Worm (Caenorhabditis elegans) whole organism, mixed stage, embryonic: ENCODE measurements around the gene aak-1.

Experiments used
- blmp-1 ChIP-seq: fragments of 150-350 bp; optimal IDR thresholded peaks from 2 replicates; lab custom pipeline; 2014; ENCODE audit warnings: missing biosample characterization, missing genetic modification characterization
- elt-1 ChIP-seq: sonication (generic microtip); optimal IDR thresholded peaks from 2 replicates; lab custom pipeline; 2017; ENCODE audit warnings: missing genetic modification characterization, mild to moderate bottlenecking, missing compliant biosample characterization, antibody characterized with exemption, moderate library complexity, borderline replicate concordance; ENCODE audit not compliant: insufficient read depth
- mep-1 ChIP-seq: fragments of 150-350 bp; optimal IDR thresholded peaks from 2 replicates; lab custom pipeline; 2017; ENCODE audit warnings: missing biosample characterization, missing genetic modification reagents, missing genetic modification characterization, inconsistent platforms
- nhr-12 ChIP-seq: fragments of 150-350 bp; optimal IDR thresholded peaks from 2 replicates; lab custom pipeline; 2014; ENCODE audit warnings: missing biosample characterization, missing genetic modification characterization
- nhr-28 ChIP-seq: fragments of 150-350 bp; optimal IDR thresholded peaks from 2 replicates; lab custom pipeline; 2014; ENCODE audit warnings: missing biosample characterization, missing genetic modification characterization
- pha-4 ChIP-seq: fragments of 150-350 bp; optimal IDR thresholded peaks from 2 replicates; lab custom pipeline; 2018; ENCODE audit warnings: missing biosample characterization, missing genetic modification reagents, missing genetic modification characterization
- sem-2 ChIP-seq: fragments of 200-800 bp; sonication (Bioruptor generic); optimal IDR thresholded peaks from 2 replicates; lab custom pipeline; 2018; ENCODE audit warnings: mild to moderate bottlenecking, missing genetic modification characterization, missing compliant biosample characterization
- snpc-4 ChIP-seq: fragments of 150-350 bp; optimal IDR thresholded peaks from 2 replicates; lab custom pipeline; 2014; ENCODE audit warnings: missing biosample characterization, missing genetic modification characterization
- tbx-8 ChIP-seq: fragments of 200-800 bp; sonication (Bioruptor generic); optimal IDR thresholded peaks from 2 replicates; lab custom pipeline; 2018; ENCODE audit warnings: mild to moderate bottlenecking, missing genetic modification characterization, moderate library complexity, missing compliant biosample characterization
- unc-62 ChIP-seq: fragments of 150-350 bp; optimal IDR thresholded peaks from 2 replicates; lab custom pipeline; 2014; ENCODE audit warnings: missing biosample characterization, missing genetic modification reagents, missing genetic modification characterization
- zip-8 ChIP-seq: fragments of 150-350 bp; optimal IDR thresholded peaks from 2 replicates; lab custom pipeline; 2014; ENCODE audit warnings: missing biosample characterization, missing genetic modification characterization
- ztf-11 ChIP-seq: fragments of 150-350 bp; optimal IDR thresholded peaks from 2 replicates; lab custom pipeline; 2014; ENCODE audit warnings: missing biosample characterization, missing genetic modification characterization

- TF ChIP-seq mep-1 (tag; lab: Kevin White, UChicago): no peak
- no peak for TF ChIP-seq unc-62
- TF ChIP-seq nhr-28 (tag; lab: Kevin White, UChicago): no peak
- TF ChIP-seq elt-1 (tag; lab: Kevin White, UChicago): no peak
- no peak for TF ChIP-seq nhr-12 (tag; lab: Kevin White, UChicago)
- no peak for TF ChIP-seq pha-4 (tag; lab: Kevin White, UChicago)
- no peak for TF ChIP-seq ztf-11
- TF ChIP-seq tbx-8: no peak
- no peak for TF ChIP-seq blmp-1 (tag; lab: Kevin White, UChicago)
- TF ChIP-seq snpc-4: no peak
- TF ChIP-seq sem-2 (GFP tag; lab: Kevin White, UChicago): no peak
- no peak for TF ChIP-seq zip-8 (tag; lab: Kevin White, UChicago)
Measured at ce11 chrIII:8725224-8725623, 35.7 kb downstream of the aak-1 start.
